Worm (Caenorhabditis elegans) whole organism, L4 larva: Measurements from ENCODE around the gene ZK813.7.

Experiments
- daf-16 ChIP-seq, 3 experiments: sonication (generic microtip); optimal IDR thresholded peaks; 2 replicates each; lab custom pipeline; 2016 to 2017; ENCODE audit warnings: missing genetic modification characterization in 3 of 3, missing genetic modification reagents in 3 of 3, mild to moderate bottlenecking in 2 of 3, missing compliant biosample characterization in 2 of 3, missing biosample characterization in 1 of 3, moderate library complexity in 1 of 3
- hlh-11 ChIP-seq: fragments of 200-800 bp; sonication (Bioruptor generic); optimal IDR thresholded peaks from 2 replicates; lab custom pipeline; 2018; ENCODE audit warnings: mild to moderate bottlenecking, missing genetic modification characterization, missing compliant biosample characterization
- mxl-2 ChIP-seq: fragments of 200-800 bp; sonication (Bioruptor generic); conservative IDR thresholded peaks from 2 replicates; pipeline ENCODE4 v1.3.6; 2022; ENCODE audit warnings: missing genetic modification reagents, missing genetic modification characterization, missing compliant biosample characterization
- unc-62 ChIP-seq, 3 experiments: fragments of 150-350 bp in 1 of 3; sonication (generic microtip); optimal IDR thresholded peaks in 2 of 3; peaks in 1 of 3; 1 replicate in 1 of 3; 2 replicates in 2 of 3; lab custom pipeline; 2014 to 2017; ENCODE audit warnings: missing biosample characterization in 3 of 3, missing genetic modification characterization in 3 of 3, missing genetic modification reagents in 3 of 3, missing genotype in 1 of 3

ZK813.7 gene

DNA sequence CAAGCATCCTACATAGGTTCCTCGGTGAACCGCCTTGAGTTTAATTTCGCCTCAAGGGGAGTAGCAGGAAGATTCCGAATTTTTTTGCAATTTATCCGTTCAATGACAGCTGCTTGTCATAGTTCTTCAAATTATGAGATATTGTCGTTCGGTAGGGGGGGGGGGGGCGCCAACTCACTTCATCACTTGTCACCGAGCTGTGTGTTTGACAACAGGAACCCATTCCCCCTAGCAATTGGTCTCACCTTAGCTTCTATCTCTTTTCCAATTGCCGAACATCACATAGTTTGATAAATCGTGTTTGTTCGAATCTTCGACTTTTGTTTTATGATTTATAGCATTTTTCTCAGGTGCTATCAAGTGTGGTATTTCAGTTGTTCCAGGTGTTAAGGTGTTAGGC, 50.0 kb downstream of the ZK813.7 start:
- peak in 1 of 2 experiments; percentile 67 for TF ChIP-seq daf-16 (GFP tag; optimal IDR thresholded peaks at IDR 0.05; lab: Kevin White, UChicago)
- no peak for TF ChIP-seq daf-16 (tag; optimal IDR thresholded peaks at IDR 0.05; lab: Kevin White, UChicago)
- TF ChIP-seq unc-62 (GFP tag; optimal IDR thresholded peaks at IDR 0.05 in 1 of 2; lab: Kevin White, UChicago) = peak in 1 of 2 experiments; percentile 91
- TF ChIP-seq unc-62 (tag; optimal IDR thresholded peaks at IDR 0.05; lab: Kevin White, UChicago) = no peak
- peak; percentile 52 for TF ChIP-seq hlh-11
- no peak for TF ChIP-seq mxl-2 (GFP tag; lab: Robert Waterston, UW)
